Worm (Caenorhabditis elegans): Measurements from ENCODE around the gene ZK632.12.
A peak's percentile ranks its signal among the peaks of the same experiment; 100 is the strongest.

The ZK632.12 gene

DNA sequence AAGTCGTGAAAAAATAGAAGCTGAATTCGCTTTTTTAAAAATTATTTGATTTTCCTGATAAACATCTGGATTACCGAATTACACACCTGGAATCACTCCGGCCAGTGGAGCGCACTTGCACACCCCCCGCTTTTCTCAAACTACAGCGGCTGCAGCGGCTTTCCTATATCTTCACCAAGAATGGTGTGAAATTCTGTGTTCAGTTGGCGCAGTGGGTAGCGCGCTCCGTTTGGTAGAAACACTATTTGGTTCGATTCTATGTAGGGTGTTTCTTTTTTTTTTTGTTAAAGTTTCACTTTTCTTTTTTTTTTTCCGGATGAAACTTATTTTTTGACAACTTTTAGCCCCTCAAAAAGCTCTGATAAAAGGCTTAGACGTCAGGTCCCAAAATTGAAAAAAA is 18.5 kb downstream of the ZK632.12 start:
- 0 out of 2 replicates have a peak, but pooled peaks have one; percentile 3 for TF ChIP-seq isw-1 (GFP tag; IDR thresholded peaks at IDR 0.05)
- TF ChIP-seq nhr-85 (tag), result peak; percentile 71

DNA sequence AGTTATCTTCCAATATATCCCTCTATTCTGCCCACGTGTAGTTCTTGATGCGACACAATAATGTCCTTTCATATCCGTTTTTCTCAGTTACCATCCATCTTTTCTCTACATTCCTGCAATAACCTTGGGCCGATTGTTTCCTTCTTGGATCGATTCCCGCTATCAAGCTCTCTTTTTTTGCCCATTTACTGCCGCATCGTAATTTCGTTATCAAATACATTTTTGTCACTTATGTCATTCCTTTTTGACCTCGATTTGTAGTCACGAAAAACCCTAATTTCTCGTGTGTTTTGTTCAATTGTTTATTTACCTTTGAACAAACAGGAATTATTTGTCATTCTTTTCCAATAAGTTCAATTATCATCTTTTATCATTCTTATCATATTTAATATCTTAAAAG is 19.3 kb downstream of the ZK632.12 start:
- TF ChIP-seq ztf-11 (tag; optimal IDR thresholded peaks at IDR 0.05) (no peak), xbp-1 (tag; optimal IDR thresholded peaks at IDR 0.05) (no peak), zag-1 (tag; optimal IDR thresholded peaks at IDR 0.05) (no peak), hlh-17 (GFP tag; optimal IDR thresholded peaks at IDR 0.05; ENCODE audit: borderline replicate concordance) (no peak), nhr-11 (tag; optimal IDR thresholded peaks at IDR 0.05) (no peak), pag-3 (tag; optimal IDR thresholded peaks at IDR 0.05; ENCODE audit: borderline replicate concordance, insufficient read depth) (peak; percentile 29), lir-3 (tag; optimal IDR thresholded peaks at IDR 0.05; ENCODE audit: poor library complexity) (no peak), nhr-237 (tag; optimal IDR thresholded peaks at IDR 0.05) (no peak), jun-1 (tag; optimal IDR thresholded peaks at IDR 0.05) (no peak), vab-15 (tag; optimal IDR thresholded peaks at IDR 0.05) (no peak), ztf-4 (tag; optimal IDR thresholded peaks at IDR 0.05) (no peak), lin-35 (GFP tag; optimal IDR thresholded peaks at IDR 0.05) (peak in 1 of 2 experiments; percentile 20), nhr-28 (tag; optimal IDR thresholded peaks at IDR 0.05) (no peak), egl-13 (tag; optimal IDR thresholded peaks at IDR 0.05) (no peak), lin-14 (GFP tag; optimal IDR thresholded peaks at IDR 0.05) (peak; percentile 62), unc-86 (tag; optimal IDR thresholded peaks at IDR 0.05) (no peak), tlp-1 (tag; optimal IDR thresholded peaks at IDR 0.05) (no peak), alr-1 (tag; optimal IDR thresholded peaks at IDR 0.05; ENCODE audit: borderline replicate concordance) (no peak), zip-4 (GFP tag; optimal IDR thresholded peaks at IDR 0.05) (no peak), elt-2 (tag; optimal IDR thresholded peaks at IDR 0.05) (peak; percentile 1), mdl-1 (tag; optimal IDR thresholded peaks at IDR 0.05) (no peak), sup-37 (GFP tag; optimal IDR thresholded peaks at IDR 0.05) (no peak), C04F5.9 (tag; optimal IDR thresholded peaks at IDR 0.05) (no peak), unc-30 (tag; optimal IDR thresholded peaks at IDR 0.05) (no peak), elt-3 (tag; optimal IDR thresholded peaks at IDR 0.05) (peak in 5 of 6 experiments; percentile 3 to 71 (median 57)), lin-15B (tag; optimal IDR thresholded peaks at IDR 0.05) (no peak), aha-1 (tag; optimal IDR thresholded peaks at IDR 0.05) (no peak), isw-1 (GFP tag; IDR thresholded peaks at IDR 0.05) (no peak), pax-3 (tag; optimal IDR thresholded peaks at IDR 0.05) (no peak), ets-5 (GFP tag; IDR thresholded peaks at IDR 0.05) (no peak), lin-39 (tag; optimal IDR thresholded peaks at IDR 0.05) (no peak), lsy-2 (tag; optimal IDR thresholded peaks at IDR 0.05) (no peak), sox-4 (tag; optimal IDR thresholded peaks at IDR 0.05) (no peak), nhr-85 (tag) (peak; percentile 57), ceh-88 (GFP tag; IDR thresholded peaks at IDR 0.05) (no peak), fos-1 (tag; optimal IDR thresholded peaks at IDR 0.05) (no peak), mef-2 (tag; optimal IDR thresholded peaks at IDR 0.05) (no peak), nhr-71 (tag; optimal IDR thresholded peaks at IDR 0.05) (peak; percentile 59), nhr-47 (tag; optimal IDR thresholded peaks at IDR 0.05) (peak; percentile 2), unc-98 (GFP tag; IDR thresholded peaks at IDR 0.05) (no peak), sptf-1 (tag; optimal IDR thresholded peaks at IDR 0.05) (no peak), nhr-90 (tag; optimal IDR thresholded peaks at IDR 0.05; ENCODE audit: poor library complexity) (peak; percentile 38), egl-27 (tag; optimal IDR thresholded peaks at IDR 0.05) (peak in 1 of 2 experiments; percentile 29), snu-23 (GFP tag; optimal IDR thresholded peaks at IDR 0.05) (peak; percentile 22), rnt-1 (tag; optimal IDR thresholded peaks at IDR 0.05) (no peak), efl-3 (GFP tag; optimal IDR thresholded peaks at IDR 0.05) (no peak), blmp-1 (tag; optimal IDR thresholded peaks at IDR 0.05) (peak; percentile 58), hlh-4 (tag; optimal IDR thresholded peaks at IDR 0.05) (no peak), lin-13 (GFP tag; optimal IDR thresholded peaks at IDR 0.05) (no peak), nhr-20 (tag; optimal IDR thresholded peaks at IDR 0.05) (peak; percentile 60)

All from whole organism, L1 larva.